Fruit fly (Drosophila melanogaster): ENCODE results near the gene cDIP.

Gene cDIP

dm6 chr3R:21155931-21156488 is 4.9 kb downstream of the cDIP start:
- TF ChIP-seq insv (optimal IDR thresholded peaks at IDR 0.05): no peak
- no peak for TF ChIP-seq ttk (optimal IDR thresholded peaks at IDR 0.05)
- TF ChIP-seq h (optimal IDR thresholded peaks at IDR 0.05): no peak
- TF ChIP-seq Myc (optimal IDR thresholded peaks at IDR 0.05): no peak
- TF ChIP-seq psq (optimal IDR thresholded peaks at IDR 0.05): no peak
- TF ChIP-seq Sin3A (optimal IDR thresholded peaks at IDR 0.05): no peak

- TF ChIP-seq psq (optimal IDR thresholded peaks at IDR 0.05) (no peak), Myc (optimal IDR thresholded peaks at IDR 0.05) (no peak)
Observed at dm6 chr3R:21154130-21154529, 6.8 kb downstream of the cDIP start.

dm6 chr3R:21152856-21153278 is 8.0 kb downstream of the cDIP start:
- no peak for TF ChIP-seq h (optimal IDR thresholded peaks at IDR 0.05)
- TF ChIP-seq psq (optimal IDR thresholded peaks at IDR 0.05): no peak
- TF ChIP-seq insv (optimal IDR thresholded peaks at IDR 0.05): no peak

- TF ChIP-seq psq (optimal IDR thresholded peaks at IDR 0.05) (no peak), Sin3A (optimal IDR thresholded peaks at IDR 0.05) (no peak), insv (optimal IDR thresholded peaks at IDR 0.05) (no peak)
Observed at dm6 chr3R:21151090-21151870, 9.6 kb downstream of the cDIP start.

dm6 chr3R:21150090-21150489 is 10.8 kb downstream of the cDIP start:
- TF ChIP-seq Myc (optimal IDR thresholded peaks at IDR 0.05): no peak
- no peak for TF ChIP-seq ttk (optimal IDR thresholded peaks at IDR 0.05)
- TF ChIP-seq psq (optimal IDR thresholded peaks at IDR 0.05): no peak
- no peak for TF ChIP-seq insv (optimal IDR thresholded peaks at IDR 0.05)

dm6 chr3R:21141341-21141740 is 19.6 kb downstream of the cDIP start:
- TF ChIP-seq Sin3A (optimal IDR thresholded peaks at IDR 0.05) (no peak), psq (optimal IDR thresholded peaks at IDR 0.05) (no peak), Myc (optimal IDR thresholded peaks at IDR 0.05) (no peak), h (optimal IDR thresholded peaks at IDR 0.05) (no peak), ttk (optimal IDR thresholded peaks at IDR 0.05) (no peak), insv (optimal IDR thresholded peaks at IDR 0.05) (no peak)

- TF ChIP-seq h (optimal IDR thresholded peaks at IDR 0.05): no peak
- no peak for TF ChIP-seq psq (optimal IDR thresholded peaks at IDR 0.05)
- TF ChIP-seq insv (optimal IDR thresholded peaks at IDR 0.05): no peak
- no peak for TF ChIP-seq ttk (optimal IDR thresholded peaks at IDR 0.05)
- TF ChIP-seq Myc (optimal IDR thresholded peaks at IDR 0.05): no peak
- TF ChIP-seq Sin3A (optimal IDR thresholded peaks at IDR 0.05): no peak
Observed at dm6 chr3R:21140458-21140857, 20.4 kb downstream of the cDIP start, which contains the start of gene SNF4Agamma. Gene SNF4Agamma, plus strand, starts transcription at chr3R:21140739.

- TF ChIP-seq Myc (optimal IDR thresholded peaks at IDR 0.05): no peak
- TF ChIP-seq psq (optimal IDR thresholded peaks at IDR 0.05): no peak
- no peak for TF ChIP-seq Sin3A (optimal IDR thresholded peaks at IDR 0.05)
- TF ChIP-seq insv (optimal IDR thresholded peaks at IDR 0.05): no peak
- TF ChIP-seq h (optimal IDR thresholded peaks at IDR 0.05): no peak
- TF ChIP-seq ttk (optimal IDR thresholded peaks at IDR 0.05): no peak
Observed at dm6 chr3R:21138220-21138754, 22.6 kb downstream of the cDIP start, which contains the start of gene meigo. Gene meigo, plus strand, starts transcription at chr3R:21138270.

- no peak for TF ChIP-seq h (optimal IDR thresholded peaks at IDR 0.05)
- TF ChIP-seq Myc (optimal IDR thresholded peaks at IDR 0.05): no peak
- no peak for TF ChIP-seq Sin3A (optimal IDR thresholded peaks at IDR 0.05)
Observed at dm6 chr3R:21133951-21134350, 26.9 kb downstream of the cDIP start, which contains the start of gene Usp8. Gene Usp8, plus strand, starts transcription at chr3R:21134262.

- no peak for TF ChIP-seq Sin3A (optimal IDR thresholded peaks at IDR 0.05)
- TF ChIP-seq insv (optimal IDR thresholded peaks at IDR 0.05): no peak
- TF ChIP-seq Myc (optimal IDR thresholded peaks at IDR 0.05): no peak
Observed at dm6 chr3R:21133517-21133916, 27.4 kb downstream of the cDIP start, which contains the start of gene Trm7-34. Gene Trm7-34, minus strand, starts transcription at chr3R:21133881.

dm6 chr3R:21130050-21130449 is 30.8 kb downstream of the cDIP start, which contains the start of gene Ice2:
Gene Ice2, plus strand, starts transcription at chr3R:21130216.
- TF ChIP-seq ttk (optimal IDR thresholded peaks at IDR 0.05) (no peak), Sin3A (optimal IDR thresholded peaks at IDR 0.05) (no peak), insv (optimal IDR thresholded peaks at IDR 0.05) (no peak)

dm6 chr3R:21129617-21130016 is 31.3 kb downstream of the cDIP start, which contains the start of gene Obp93a:
Gene Obp93a, minus strand, starts transcription at chr3R:21129717.
- TF ChIP-seq Sin3A (optimal IDR thresholded peaks at IDR 0.05): no peak
- no peak for TF ChIP-seq insv (optimal IDR thresholded peaks at IDR 0.05)
- TF ChIP-seq psq (optimal IDR thresholded peaks at IDR 0.05): no peak
- no peak for TF ChIP-seq h (optimal IDR thresholded peaks at IDR 0.05)
- TF ChIP-seq ttk (optimal IDR thresholded peaks at IDR 0.05): no peak
- no peak for TF ChIP-seq Myc (optimal IDR thresholded peaks at IDR 0.05)
